Worm (Caenorhabditis elegans): ENCODE measurements around the gene C34C12.2.

DNA sequence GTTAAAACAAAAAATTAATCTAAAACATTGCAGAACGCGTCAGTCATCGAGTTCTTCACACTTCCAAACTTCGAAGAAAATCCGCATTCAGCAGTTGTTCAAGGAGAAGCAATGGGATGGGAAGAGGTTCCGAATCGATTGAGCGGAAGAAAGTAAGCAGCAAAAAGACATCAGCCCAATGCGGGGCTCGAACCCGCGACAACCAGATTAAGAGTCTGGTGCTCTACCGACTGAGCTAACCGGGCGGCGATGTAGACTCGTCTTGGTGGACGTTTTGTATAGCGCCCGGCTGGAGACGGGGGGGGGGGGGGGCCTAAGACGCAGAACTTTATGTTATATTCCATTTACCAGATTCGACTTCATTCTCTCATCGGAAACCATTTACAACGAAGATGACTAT is 26.8 kb upstream of the C34C12.2 start:
- TF ChIP-seq lir-3 (tag; optimal IDR thresholded peaks at IDR 0.05) (no peak), unc-130 (GFP tag; optimal IDR thresholded peaks at IDR 0.05) (no peak)
